Fruit fly (Drosophila melanogaster): ENCODE data around the gene CG6592.
A peak's percentile ranks its signal among the peaks of the same experiment; 100 is the strongest.

Gene CG6592

DNA sequence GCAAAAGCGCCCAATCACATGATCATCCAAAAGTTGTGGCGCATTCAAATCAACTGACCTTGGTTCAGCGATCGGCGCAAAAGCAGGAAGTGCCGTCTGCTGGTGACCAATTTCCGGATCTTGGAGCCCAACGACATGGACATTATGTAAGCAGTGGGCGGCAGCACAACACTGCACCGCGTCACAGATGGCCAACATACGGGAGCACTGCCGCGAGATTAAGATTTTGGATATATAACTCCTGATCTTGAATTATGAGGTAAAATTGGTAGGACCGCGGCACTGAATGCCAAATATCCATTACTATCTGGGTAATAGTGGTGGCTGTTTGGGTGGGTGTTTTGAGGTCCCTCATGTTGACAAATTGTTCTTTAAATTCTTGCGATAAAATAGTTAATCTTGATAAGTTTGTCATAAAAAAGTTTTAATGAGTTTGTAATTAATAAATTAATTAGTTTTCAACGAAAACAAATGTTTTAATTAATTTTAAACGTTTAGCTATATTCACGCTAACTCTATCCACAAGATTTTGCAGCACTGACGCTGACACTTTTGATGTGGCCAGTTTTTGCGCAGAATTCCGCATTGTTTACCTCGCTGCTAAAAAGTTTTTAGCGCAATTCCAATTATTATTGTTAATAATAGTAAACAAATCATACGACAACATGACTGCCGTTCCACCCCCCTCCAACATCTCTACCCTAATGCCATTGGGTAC, 15.7 kb downstream of the CG6592 start, which contains the start of the genes CG13295 and CG6610 (continued):
- no peak for TF ChIP-seq wor (GFP tag; IDR thresholded peaks at IDR 0.05)
- TF ChIP-seq CG4730 (GFP tag; IDR thresholded peaks at IDR 0.05) = 0 out of 2 replicates have a peak, but pooled peaks have one; percentile 28
- peak; percentile 46 to 54 for TF ChIP-seq dpn (GFP tag; optimal IDR thresholded peaks at IDR 0.05)
- peak; percentile 13 for TF ChIP-seq CG10462 (GFP tag; optimal IDR thresholded peaks at IDR 0.05)
- TF ChIP-seq CG9437 (GFP tag; optimal IDR thresholded peaks at IDR 0.05) = peak; percentile 22
- TF ChIP-seq CG13894 (tag; optimal IDR thresholded peaks at IDR 0.05) = peak; percentile 62
- peak; percentile 67 for TF ChIP-seq CG14710 (tag; optimal IDR thresholded peaks at IDR 0.05)
- TF ChIP-seq CG7987 (GFP tag; optimal IDR thresholded peaks at IDR 0.05) = no peak
- no peak for TF ChIP-seq Hr39 (optimal IDR thresholded peaks at IDR 0.05)
- TF ChIP-seq ase (GFP tag; IDR thresholded peaks at IDR 0.05) = no peak
- 0 out of 2 replicates have a peak, but pooled peaks have one; percentile 28 for TF ChIP-seq CG32772 (GFP tag; IDR thresholded peaks at IDR 0.05)
- TF ChIP-seq CG12744 (GFP tag; optimal IDR thresholded peaks at IDR 0.05) = peak; percentile 17
- no peak for TF ChIP-seq CG3726 (GFP tag; IDR thresholded peaks at IDR 0.05)
- no peak for TF ChIP-seq schlank (tag; optimal IDR thresholded peaks at IDR 0.05)
- peak; percentile 61 for TF ChIP-seq lab (GFP tag; optimal IDR thresholded peaks at IDR 0.05)
- TF ChIP-seq CG15073 (GFP tag; optimal IDR thresholded peaks at IDR 0.05) = no peak
- peak; percentile 55 for TF ChIP-seq CG17385 (GFP tag; optimal IDR thresholded peaks at IDR 0.05)
- TF ChIP-seq CG13123 (GFP tag; optimal IDR thresholded peaks at IDR 0.05) = no peak
- TF ChIP-seq sqz (GFP tag; optimal IDR thresholded peaks at IDR 0.05) = no peak
- no peak for TF ChIP-seq MTF-1 (GFP tag; optimal IDR thresholded peaks at IDR 0.05; ENCODE audit: borderline replicate concordance)
- no peak for TF ChIP-seq CG8281 (tag; optimal IDR thresholded peaks at IDR 0.05)
- TF ChIP-seq tll (GFP tag; optimal IDR thresholded peaks at IDR 0.05) = peak in 1 of 2 experiments; percentile 52
- TF ChIP-seq Spps (tag; optimal IDR thresholded peaks at IDR 0.05) = peak; percentile 1
- TF ChIP-seq CG6854 (GFP tag; optimal IDR thresholded peaks at IDR 0.05) = no peak
- no peak for TF ChIP-seq NC2β (GFP tag; optimal IDR thresholded peaks at IDR 0.05)
- peak; percentile 38; the same call in 1 of the 2 replicates for TF ChIP-seq CG32767 (GFP tag; IDR thresholded peaks at IDR 0.05)
- peak; percentile 83 for TF ChIP-seq CG9932 (GFP tag; IDR thresholded peaks at IDR 0.05)
- peak; percentile 0 for TF ChIP-seq Ets97D (GFP tag; optimal IDR thresholded peaks at IDR 0.05)
- TF ChIP-seq CG1024 (GFP tag; IDR thresholded peaks at IDR 0.05) = no peak
- TF ChIP-seq CG10654 (GFP tag; optimal IDR thresholded peaks at IDR 0.05) = peak; percentile 20
- TF ChIP-seq MESR4 (GFP tag; optimal IDR thresholded peaks at IDR 0.05) = peak; percentile 79
- no peak for TF ChIP-seq gce (GFP tag; IDR thresholded peaks at IDR 0.05)
- peak; percentile 56 for TF ChIP-seq Oli (tag; optimal IDR thresholded peaks at IDR 0.05)
- peak; percentile 41 for TF ChIP-seq D19B (GFP tag; optimal IDR thresholded peaks at IDR 0.05)
- TF ChIP-seq CG17912 (GFP tag; optimal IDR thresholded peaks at IDR 0.05) = no peak
- no peak for TF ChIP-seq CG6683 (GFP tag; optimal IDR thresholded peaks at IDR 0.05)
- TF ChIP-seq Kr (GFP tag; optimal IDR thresholded peaks at IDR 0.05) = no peak
- TF ChIP-seq yki (optimal IDR thresholded peaks at IDR 0.05) = no peak
- TF ChIP-seq jumu (GFP tag; optimal IDR thresholded peaks at IDR 0.05) = peak; percentile 32
- no peak for TF ChIP-seq seq (GFP tag; IDR thresholded peaks at IDR 0.05)
- no peak for TF ChIP-seq CG14860 (GFP tag; IDR thresholded peaks at IDR 0.05; ENCODE audit: partially characterized antibody)
- peak; percentile 97 for TF ChIP-seq CG10431 (GFP tag; optimal IDR thresholded peaks at IDR 0.05)
- TF ChIP-seq Hand (GFP tag; optimal IDR thresholded peaks at IDR 0.05) = no peak
- TF ChIP-seq dysf (GFP tag; IDR thresholded peaks at IDR 0.05) = peak; percentile 69; the same call in 2 of the 3 replicates
- TF ChIP-seq dm (GFP tag; optimal IDR thresholded peaks at IDR 0.05) = peak; percentile 42
- peak; percentile 61 for TF ChIP-seq CG4328 (GFP tag; optimal IDR thresholded peaks at IDR 0.05)
- TF ChIP-seq CG13287 (GFP tag; IDR thresholded peaks at IDR 0.05; ENCODE audit: partially characterized antibody) = peak; percentile 19; the same call in 1 of the 2 replicates
- TF ChIP-seq CG3163 (GFP tag; optimal IDR thresholded peaks at IDR 0.05) = no peak
- no peak for TF ChIP-seq dati (GFP tag; IDR thresholded peaks at IDR 0.05)
- TF ChIP-seq CG11695 (GFP tag; IDR thresholded peaks at IDR 0.05) = 0 out of 3 replicates have a peak, but pooled peaks have one; percentile 40

Measured in whole organism, embryonic.